Worm (Caenorhabditis elegans): ENCODE results near the gene Y59H11AR.4.

Gene Y59H11AR.4

ce11 chrIV:8630243-8630642 lies 29.7 kb upstream of the Y59H11AR.4 start:
- TF ChIP-seq daf-12 (tag; optimal IDR thresholded peaks at IDR 0.05) (no peak), elt-2 (tag; optimal IDR thresholded peaks at IDR 0.05) (no peak), mml-1 (tag; optimal IDR thresholded peaks at IDR 0.05) (no peak), pqm-1 (tag; optimal IDR thresholded peaks at IDR 0.05) (no peak), R02D3.7 (tag; optimal IDR thresholded peaks at IDR 0.05) (no peak), zag-1 (tag; optimal IDR thresholded peaks at IDR 0.05) (no peak), egl-5 (tag; optimal IDR thresholded peaks at IDR 0.05) (no peak), eor-1 (tag; optimal IDR thresholded peaks at IDR 0.05) (no peak), skn-1 (tag; optimal IDR thresholded peaks at IDR 0.05) (no peak), egl-27 (tag; optimal IDR thresholded peaks at IDR 0.05) (no peak), sea-2 (GFP tag; optimal IDR thresholded peaks at IDR 0.05) (no peak), nhr-23 (tag; optimal IDR thresholded peaks at IDR 0.05) (no peak), nhr-77 (tag; optimal IDR thresholded peaks at IDR 0.05) (no peak), unc-62 (GFP tag; optimal IDR thresholded peaks at IDR 0.05) (no peak), pha-4 (tag; optimal IDR thresholded peaks at IDR 0.05) (no peak), lsy-12 (tag; optimal IDR thresholded peaks at IDR 0.05) (no peak)

DNA sequence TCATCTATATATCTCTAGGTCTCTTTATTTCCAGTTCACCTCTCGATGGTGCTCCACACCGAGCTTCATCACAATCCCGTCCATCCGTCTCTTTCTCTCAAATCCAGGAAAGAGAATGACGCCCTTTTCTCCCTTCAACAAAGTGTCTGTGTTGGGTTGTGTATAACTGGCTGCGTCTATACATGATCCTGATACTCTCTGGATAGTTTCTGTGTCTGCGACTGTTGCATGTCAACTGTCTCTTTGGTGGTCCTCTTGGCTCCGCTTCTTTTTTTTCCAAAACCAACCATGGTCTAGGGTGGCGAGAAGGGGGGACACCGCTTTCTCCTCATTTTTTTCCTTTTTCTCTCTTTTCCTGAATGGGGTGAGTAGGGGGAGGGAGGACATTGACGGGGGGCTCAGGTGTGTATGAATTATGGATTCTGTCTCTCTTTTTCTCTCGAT lies 29.1 kb upstream of the Y59H11AR.4 start:
- TF ChIP-seq nhr-25 (tag; optimal IDR thresholded peaks at IDR 0.05): no peak
- peak; percentile 54 for TF ChIP-seq lin-39 (tag; optimal IDR thresholded peaks at IDR 0.05)
- peak; percentile 34 for TF ChIP-seq fkh-10 (GFP tag; optimal IDR thresholded peaks at IDR 0.05)
- TF ChIP-seq lsy-12 (tag; optimal IDR thresholded peaks at IDR 0.05): no peak
- TF ChIP-seq lin-15B (tag; optimal IDR thresholded peaks at IDR 0.05): peak; percentile 25
- TF ChIP-seq nfya-1 (tag; optimal IDR thresholded peaks at IDR 0.05; ENCODE audit: insufficient read depth): peak; percentile 75
- TF ChIP-seq hmg-11 (tag; optimal IDR thresholded peaks at IDR 0.05): peak; percentile 86

- TF ChIP-seq fkh-10 (GFP tag; optimal IDR thresholded peaks at IDR 0.05): peak; percentile 46
- peak; percentile 49 for TF ChIP-seq nhr-25 (tag; optimal IDR thresholded peaks at IDR 0.05)
- no peak for TF ChIP-seq zag-1 (tag; optimal IDR thresholded peaks at IDR 0.05)
These were observed 27.7 kb upstream of the Y59H11AR.4 start for ce11 chrIV:8628262-8628661.

- peak; percentile 77 for TF ChIP-seq pha-4 (tag; optimal IDR thresholded peaks at IDR 0.05)
- peak; percentile 17 for TF ChIP-seq snpc-4 (tag; optimal IDR thresholded peaks at IDR 0.05)
- no peak for TF ChIP-seq eor-1 (tag; optimal IDR thresholded peaks at IDR 0.05)
- no peak for TF ChIP-seq nhr-67 (tag; optimal IDR thresholded peaks at IDR 0.05)
- peak; percentile 28 for TF ChIP-seq nhr-43 (tag; optimal IDR thresholded peaks at IDR 0.05; ENCODE audit: poor library complexity, severe bottlenecking)
- no peak for TF ChIP-seq ceh-82 (tag; optimal IDR thresholded peaks at IDR 0.05)
- no peak for TF ChIP-seq nhr-28 (tag; optimal IDR thresholded peaks at IDR 0.05)
- peak; percentile 26 for TF ChIP-seq ceh-28 (tag; optimal IDR thresholded peaks at IDR 0.05)
- TF ChIP-seq hmg-11 (tag; optimal IDR thresholded peaks at IDR 0.05): peak; percentile 45
- TF ChIP-seq fkh-10 (GFP tag; optimal IDR thresholded peaks at IDR 0.05): no peak
- TF ChIP-seq nhr-25 (tag; optimal IDR thresholded peaks at IDR 0.05): peak; percentile 30
- no peak for TF ChIP-seq nhr-12 (tag; optimal IDR thresholded peaks at IDR 0.05)
- TF ChIP-seq elt-2 (tag; optimal IDR thresholded peaks at IDR 0.05): no peak
- TF ChIP-seq nfya-1 (tag; optimal IDR thresholded peaks at IDR 0.05; ENCODE audit: insufficient read depth): peak; percentile 61
- peak; percentile 7 for TF ChIP-seq lin-15B (tag; optimal IDR thresholded peaks at IDR 0.05)
- TF ChIP-seq jun-1 (tag; optimal IDR thresholded peaks at IDR 0.05): no peak
- TF ChIP-seq egl-5 (tag; optimal IDR thresholded peaks at IDR 0.05): peak; percentile 15
- TF ChIP-seq lin-39 (tag; optimal IDR thresholded peaks at IDR 0.05): no peak
- TF ChIP-seq lsy-12 (tag; optimal IDR thresholded peaks at IDR 0.05): no peak
- no peak for TF ChIP-seq ztf-4 (tag; optimal IDR thresholded peaks at IDR 0.05)
- no peak for TF ChIP-seq R02D3.7 (tag; optimal IDR thresholded peaks at IDR 0.05)
These were observed 26.8 kb upstream of the Y59H11AR.4 start, which contains the start of gene F42A9.11 for ce11 chrIV:8627328-8627727. Gene F42A9.11, plus strand, starts transcription at chrIV:8627637.

- no peak for TF ChIP-seq elt-1 (tag; optimal IDR thresholded peaks at IDR 0.05)
- peak; percentile 9 for TF ChIP-seq nfya-1 (tag; optimal IDR thresholded peaks at IDR 0.05; ENCODE audit: insufficient read depth)
These were observed 25.7 kb upstream of the Y59H11AR.4 start for ce11 chrIV:8626294-8626693.

DNA sequence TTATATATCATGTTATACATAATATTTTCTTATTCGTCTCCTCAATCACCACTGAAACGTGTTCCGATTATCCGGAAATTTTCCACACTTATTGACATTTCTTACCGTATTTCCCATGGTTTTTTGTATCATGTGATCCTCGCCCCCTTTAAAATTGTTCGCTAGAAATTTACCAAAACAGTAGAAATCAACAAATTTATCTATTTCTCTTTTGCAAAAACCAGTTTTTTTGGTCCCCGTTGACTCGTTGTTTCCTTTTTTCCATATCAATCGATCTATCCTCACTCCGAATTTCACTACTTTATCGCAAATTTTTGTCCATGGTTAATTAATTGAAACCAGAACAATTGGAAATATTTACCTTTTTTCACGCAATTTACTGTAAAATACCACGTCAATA lies 25.2 kb upstream of the Y59H11AR.4 start:
- TF ChIP-seq nhr-11 (tag; optimal IDR thresholded peaks at IDR 0.05) (no peak), skn-1 (tag; optimal IDR thresholded peaks at IDR 0.05) (no peak), ceh-28 (tag; optimal IDR thresholded peaks at IDR 0.05) (no peak), lsy-12 (tag; optimal IDR thresholded peaks at IDR 0.05) (no peak), sea-2 (GFP tag; optimal IDR thresholded peaks at IDR 0.05) (no peak), nhr-23 (tag; optimal IDR thresholded peaks at IDR 0.05) (no peak), fkh-2 (tag; optimal IDR thresholded peaks at IDR 0.05) (no peak), ceh-82 (tag; optimal IDR thresholded peaks at IDR 0.05) (no peak), elt-3 (tag; optimal IDR thresholded peaks at IDR 0.05) (no peak), ZK546.5 (tag; optimal IDR thresholded peaks at IDR 0.05) (no peak), zag-1 (tag; optimal IDR thresholded peaks at IDR 0.05) (no peak), nhr-77 (tag; optimal IDR thresholded peaks at IDR 0.05) (no peak), ztf-4 (tag; optimal IDR thresholded peaks at IDR 0.05) (no peak), eor-1 (tag; optimal IDR thresholded peaks at IDR 0.05) (no peak), elt-1 (tag; optimal IDR thresholded peaks at IDR 0.05) (no peak), mml-1 (tag; optimal IDR thresholded peaks at IDR 0.05) (no peak)
